Worm (Caenorhabditis elegans) whole organism, early embryonic: Measurements from ENCODE around the gene M04C3.5.

Experiments used
- aly-1 ChIP-seq: sonication (generic microtip); optimal IDR thresholded peaks from 2 replicates; lab custom pipeline; 2016; ENCODE audit warnings: missing genetic modification characterization, missing compliant biosample characterization
- ama-1 ChIP-seq: fragments of 150-350 bp; optimal IDR thresholded peaks from 2 replicates; lab custom pipeline; 2014
- ceh-13 ChIP-seq: fragments of 200-800 bp; sonication (Bioruptor generic); optimal IDR thresholded peaks from 2 replicates; lab custom pipeline; 2018; ENCODE audit warnings: mild to moderate bottlenecking, missing genetic modification characterization, missing compliant biosample characterization
- ets-7 ChIP-seq: sonication (generic microtip); optimal IDR thresholded peaks from 2 replicates; lab custom pipeline; 2016; ENCODE audit warnings: missing genotype, missing genetic modification characterization, missing compliant biosample characterization
- flt-1 ChIP-seq: fragments of 200-800 bp; sonication (Bioruptor generic); IDR thresholded peaks from 2 replicates; pipeline ENCODE4 v1.3.6; 2022; ENCODE audit warnings: missing genetic modification characterization, missing compliant biosample characterization
- hmg-4 ChIP-seq: fragments of 200-800 bp; sonication (Bioruptor generic); optimal IDR thresholded peaks from 2 replicates; lab custom pipeline; 2018; ENCODE audit warnings: mild to moderate bottlenecking, missing genetic modification characterization, missing compliant biosample characterization
- hnd-1 ChIP-seq: sonication (generic microtip); optimal IDR thresholded peaks from 2 replicates; lab custom pipeline; 2016; ENCODE audit warnings: missing genetic modification characterization, missing compliant biosample characterization
- tra-4 ChIP-seq: sonication (generic microtip); optimal IDR thresholded peaks from 2 replicates; lab custom pipeline; 2017; ENCODE audit warnings: missing genetic modification characterization, missing compliant biosample characterization

DNA sequence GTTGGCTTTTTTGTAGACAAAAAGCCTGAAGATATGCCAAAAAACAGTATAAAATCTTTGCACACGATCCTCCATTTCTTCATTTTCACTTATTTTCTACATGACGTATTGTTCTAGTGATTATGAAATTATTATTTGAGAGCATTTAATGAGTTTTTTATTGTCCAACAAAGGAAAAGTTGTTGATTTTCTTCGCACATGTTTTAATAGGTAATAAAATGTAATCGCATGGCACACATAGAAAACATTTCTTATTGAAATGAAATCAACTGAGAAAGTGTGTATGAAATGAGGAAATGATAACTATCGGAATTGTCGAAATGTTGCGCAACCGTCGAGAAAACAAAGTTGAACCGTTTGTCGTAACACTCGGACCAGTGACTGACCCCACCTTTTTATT lies 48.1 kb upstream of the M04C3.5 start:
- TF ChIP-seq aly-1 (tag; lab: Kevin White, UChicago): no peak
- no peak for TF ChIP-seq ama-1 (lab: Kevin White, UChicago)
- no peak for TF ChIP-seq tra-4
- TF ChIP-seq ets-7 (tag; lab: Kevin White, UChicago): no peak
- no peak for TF ChIP-seq hnd-1 (tag; lab: Kevin White, UChicago)
- TF ChIP-seq ceh-13 (GFP tag; lab: Kevin White, UChicago): no peak
- TF ChIP-seq flt-1 (GFP tag; lab: Robert Waterston, UW): no peak
- no peak for TF ChIP-seq hmg-4 (GFP tag; lab: Kevin White, UChicago)
